Fruit fly (Drosophila melanogaster): ENCODE results near the gene CG42557.

DNA sequence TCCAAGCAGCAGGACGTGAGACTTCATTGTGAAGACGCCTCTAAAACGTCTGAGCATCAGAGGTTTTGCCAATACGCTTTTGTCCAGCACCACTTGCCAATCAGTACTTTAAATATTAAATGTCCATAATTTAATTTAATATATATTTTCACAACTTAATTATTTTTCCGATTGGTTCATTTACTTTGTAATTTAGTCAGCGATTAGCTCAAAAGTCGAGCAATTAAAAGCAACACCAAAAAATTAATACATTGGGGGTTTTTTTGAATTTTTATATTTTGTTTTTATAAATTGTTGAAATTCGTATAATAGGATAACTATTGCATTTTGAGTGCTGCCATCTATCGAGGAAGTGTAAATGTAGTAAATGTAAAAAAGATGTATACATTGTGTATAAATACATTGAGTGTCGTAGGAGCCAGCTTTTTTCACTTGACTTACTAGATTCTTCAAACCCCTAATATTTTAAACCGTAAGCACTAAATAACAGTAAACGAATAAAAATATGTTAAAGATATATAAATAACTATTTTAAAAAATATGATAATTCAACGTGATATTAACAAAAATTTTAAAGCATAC, 29.2 kb upstream of the CG42557 start, which contains the start of gene CG15517:
- no peak for TF ChIP-seq Sin3A (optimal IDR thresholded peaks at IDR 0.05)
- TF ChIP-seq h (optimal IDR thresholded peaks at IDR 0.05), result no peak
- no peak for TF ChIP-seq psq (optimal IDR thresholded peaks at IDR 0.05)

Measured in Kc167 (cell line).